Fruit fly (Drosophila melanogaster): Measurements from ENCODE around the gene Acsf3.

The Acsf3 gene

DNA sequence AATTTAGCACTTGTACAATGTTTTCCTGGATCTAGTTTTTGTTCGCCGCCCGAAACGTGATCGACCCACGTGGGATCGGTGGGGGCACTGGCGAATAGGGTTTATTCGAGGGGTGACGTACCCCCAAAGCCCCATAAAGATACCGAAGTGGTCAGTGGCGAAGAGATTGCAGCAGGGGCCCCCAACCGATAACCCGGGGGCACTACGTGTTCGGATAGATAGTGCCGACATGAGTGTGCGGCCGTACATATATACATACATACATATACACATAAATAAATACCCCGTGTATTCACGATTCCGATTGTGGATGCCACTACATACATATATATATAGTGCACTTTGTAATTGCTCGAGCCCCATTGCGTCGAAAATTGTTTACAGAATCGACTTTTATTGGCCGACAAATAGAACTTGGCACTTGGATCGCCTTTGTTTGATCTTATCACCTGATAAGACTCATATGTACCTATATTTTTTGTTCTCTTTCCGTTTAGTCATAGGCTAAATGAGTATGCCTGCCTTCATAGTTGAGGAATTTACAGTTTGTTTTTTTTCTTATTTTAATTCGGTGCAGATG is 24.9 kb upstream of the Acsf3 start (continued):
- peak; percentile 57 for TF ChIP-seq grn (GFP tag; optimal IDR thresholded peaks at IDR 0.05)
- TF ChIP-seq crol (GFP tag; IDR thresholded peaks at IDR 0.05): peak; percentile 47; the same call in 1 of the 2 replicates
- TF ChIP-seq cwo (GFP tag; optimal IDR thresholded peaks at IDR 0.05): peak; percentile 70
- peak; percentile 13 for TF ChIP-seq sd (tag; optimal IDR thresholded peaks at IDR 0.05)
- TF ChIP-seq exex (tag; optimal IDR thresholded peaks at IDR 0.05): peak; percentile 29
- no peak for TF ChIP-seq CG2199 (GFP tag; IDR thresholded peaks at IDR 0.05)
- TF ChIP-seq Med (GFP tag): peak; percentile 69

DNA sequence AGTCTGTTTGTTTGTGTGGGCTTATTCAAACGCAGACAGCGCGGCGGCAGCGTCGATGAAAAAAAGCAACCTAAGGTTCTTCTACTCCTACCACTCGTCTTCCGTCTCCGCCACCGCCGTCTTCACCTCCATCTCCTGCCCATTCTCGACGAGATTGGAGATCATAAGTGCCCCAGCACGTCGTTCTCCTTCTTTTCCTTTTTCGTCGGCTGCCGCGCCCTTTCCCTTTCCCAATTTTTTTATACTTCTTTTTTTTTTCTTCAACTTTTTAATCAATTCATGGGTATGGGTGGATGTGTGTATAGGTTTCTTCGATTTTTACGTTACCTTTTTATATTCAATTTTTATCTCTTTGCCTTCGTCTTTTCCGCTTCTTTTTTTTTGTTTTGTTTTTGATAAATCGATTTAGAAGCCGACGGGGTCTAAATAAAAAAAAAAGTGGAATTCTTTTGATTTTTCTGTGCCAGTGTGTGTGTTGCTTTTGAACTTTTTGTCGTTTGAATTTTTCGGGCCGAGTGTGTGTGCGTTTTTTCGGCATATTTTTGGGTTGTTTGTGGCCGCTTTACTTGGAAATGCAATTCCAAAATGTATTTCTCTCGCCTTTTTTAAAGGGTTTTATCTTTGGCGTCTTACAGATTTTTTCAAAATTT is 23.9 kb upstream of the Acsf3 start:
- peak; percentile 70 for TF ChIP-seq grn (GFP tag; optimal IDR thresholded peaks at IDR 0.05)
- TF ChIP-seq Hr78 (GFP tag; optimal IDR thresholded peaks at IDR 0.05): no peak
- TF ChIP-seq bsh (GFP tag; optimal IDR thresholded peaks at IDR 0.05): peak in 1 of 2 experiments; percentile 58
- TF ChIP-seq CG2199 (GFP tag; IDR thresholded peaks at IDR 0.05): 0 out of 3 replicates have a peak, but pooled peaks have one; percentile 32
- TF ChIP-seq CG7745 (tag; optimal IDR thresholded peaks at IDR 0.05): no peak
- TF ChIP-seq Optix (GFP tag; IDR thresholded peaks at IDR 0.05): no peak
- TF ChIP-seq CG2889 (GFP tag; IDR thresholded peaks at IDR 0.05): no peak
- peak; percentile 28; the same call in 1 of the 2 replicates for TF ChIP-seq vvl (GFP tag; IDR thresholded peaks at IDR 0.05)
- TF ChIP-seq Nf-YB (GFP tag; optimal IDR thresholded peaks at IDR 0.05): no peak
- peak; percentile 66 for TF ChIP-seq Med (GFP tag)
- peak; percentile 7 for TF ChIP-seq Vsx1 (GFP tag; optimal IDR thresholded peaks at IDR 0.05)
- TF ChIP-seq Blimp-1 (GFP tag; optimal IDR thresholded peaks at IDR 0.05): peak; percentile 29
- TF ChIP-seq cg (GFP tag; optimal IDR thresholded peaks at IDR 0.05): peak; percentile 51
- peak; percentile 53 for TF ChIP-seq sens (GFP tag)
- peak; percentile 96 for TF ChIP-seq pros (GFP tag; optimal IDR thresholded peaks at IDR 0.05)
- no peak for TF ChIP-seq CG14050 (GFP tag; IDR thresholded peaks at IDR 0.05)
- TF ChIP-seq CG9797 (GFP tag; optimal IDR thresholded peaks at IDR 0.05): no peak
- peak; percentile 68 for TF ChIP-seq nom (GFP tag; optimal IDR thresholded peaks at IDR 0.05)
- TF ChIP-seq crol (GFP tag; IDR thresholded peaks at IDR 0.05): peak; percentile 93
- 0 out of 3 replicates have a peak, but pooled peaks have one; percentile 20 for TF ChIP-seq Opbp (GFP tag; IDR thresholded peaks at IDR 0.05; ENCODE audit: partially characterized antibody)
- peak; percentile 87 for TF ChIP-seq kni (GFP tag; optimal IDR thresholded peaks at IDR 0.05)
- 0 out of 3 replicates have a peak, but pooled peaks have one; percentile 8 for TF ChIP-seq row (GFP tag; IDR thresholded peaks at IDR 0.05)
- no peak for TF ChIP-seq CG16779 (GFP tag; IDR thresholded peaks at IDR 0.05)
- no peak for TF ChIP-seq lmd (GFP tag; IDR thresholded peaks at IDR 0.05)
- TF ChIP-seq CG10543 (GFP tag; optimal IDR thresholded peaks at IDR 0.05): peak; percentile 27
- peak; percentile 64 for TF ChIP-seq CG32772 (GFP tag; IDR thresholded peaks at IDR 0.05)
- peak; percentile 38 for TF ChIP-seq gem (tag; optimal IDR thresholded peaks at IDR 0.05)
- peak; percentile 99 for TF ChIP-seq sqz (GFP tag; optimal IDR thresholded peaks at IDR 0.05)
- no peak for TF ChIP-seq Hand (GFP tag; optimal IDR thresholded peaks at IDR 0.05)
- TF ChIP-seq shn (GFP tag; optimal IDR thresholded peaks at IDR 0.05): peak; percentile 28
- peak; percentile 26 for TF ChIP-seq lbe (GFP tag; optimal IDR thresholded peaks at IDR 0.05)
- TF ChIP-seq sd (tag; optimal IDR thresholded peaks at IDR 0.05): peak; percentile 72
- peak; percentile 60 for TF ChIP-seq abd-A (tag; optimal IDR thresholded peaks at IDR 0.05)
- peak; percentile 19 for TF ChIP-seq dmrt11E (tag; optimal IDR thresholded peaks at IDR 0.05)
- no peak for TF ChIP-seq inv (GFP tag; IDR thresholded peaks at IDR 0.05; ENCODE audit: partially characterized antibody)
